Worm (Caenorhabditis elegans): ENCODE results near the gene par-1.

Gene par-1

DNA sequence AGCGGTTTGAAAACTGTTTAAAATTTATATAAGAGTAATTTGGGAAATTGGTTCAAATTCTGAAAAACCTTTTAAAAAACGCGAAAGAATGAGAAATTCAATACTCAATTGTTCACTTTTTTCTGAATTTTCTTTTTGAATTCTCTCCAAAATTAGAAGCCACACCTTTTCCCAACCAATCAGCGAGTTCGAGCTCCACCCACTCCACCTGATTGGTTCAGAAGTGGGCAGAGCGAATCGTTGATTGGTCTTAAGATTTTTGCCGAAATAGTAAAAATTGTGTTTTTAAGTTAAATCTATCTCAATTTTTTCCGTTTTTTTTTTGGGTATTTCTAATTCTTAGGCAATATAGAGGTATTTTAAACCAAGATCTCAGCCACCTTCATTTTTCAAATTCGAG lies 81.2 kb downstream of the par-1 start:
- TF ChIP-seq nhr-42 (GFP tag; IDR thresholded peaks at IDR 0.05), result no peak
- TF ChIP-seq ceh-32 (tag; optimal IDR thresholded peaks at IDR 0.05; ENCODE audit: poor library complexity), result no peak
- no peak for TF ChIP-seq F26F4.8 (GFP tag; conservative IDR thresholded peaks at IDR 0.05)
- TF ChIP-seq nhr-237 (tag; optimal IDR thresholded peaks at IDR 0.05), result no peak
- TF ChIP-seq F44E2.7 (GFP tag; IDR thresholded peaks at IDR 0.05), result no peak
- no peak for TF ChIP-seq lin-13 (GFP tag; optimal IDR thresholded peaks at IDR 0.05)
- TF ChIP-seq tra-1 (GFP tag; IDR thresholded peaks at IDR 0.05), result no peak
- TF ChIP-seq daf-12 (tag; optimal IDR thresholded peaks at IDR 0.05), result no peak
- TF ChIP-seq nhr-28 (tag; optimal IDR thresholded peaks at IDR 0.05), result no peak
- TF ChIP-seq zip-2 (tag; optimal IDR thresholded peaks at IDR 0.05), result no peak

All from whole organism, L4 larva.